Fruit fly (Drosophila melanogaster): Measurements from ENCODE around the gene CG14042.

Gene CG14042

dm6 chr2L:5052367-5052914 is 14.9 kb downstream of the CG14042 start, which contains the start of gene senju (continued):
- TF ChIP-seq CG12769 (tag; optimal IDR thresholded peaks at IDR 0.05): peak; percentile 82
- peak in 1 of 2 experiments; percentile 64 for TF ChIP-seq insv (GFP tag; optimal IDR thresholded peaks at IDR 0.05)
- peak; percentile 70 for TF ChIP-seq CG9437 (GFP tag; optimal IDR thresholded peaks at IDR 0.05)
- TF ChIP-seq Dip2 (GFP tag; IDR thresholded peaks at IDR 0.05): no peak
- peak; percentile 85 for TF ChIP-seq CG16863 (GFP tag; optimal IDR thresholded peaks at IDR 0.05)
- peak; percentile 81 for TF ChIP-seq CG31441 (GFP tag; IDR thresholded peaks at IDR 0.05)
- TF ChIP-seq CG12071 (GFP tag; optimal IDR thresholded peaks at IDR 0.05): peak; percentile 77
- peak; percentile 74 for TF ChIP-seq nom (GFP tag; optimal IDR thresholded peaks at IDR 0.05)
- peak; percentile 47; the same call in 1 of the 3 replicates for TF ChIP-seq jigr1 (GFP tag; IDR thresholded peaks at IDR 0.05)
- peak; percentile 69 for TF ChIP-seq p53 (GFP tag; optimal IDR thresholded peaks at IDR 0.05)
- TF ChIP-seq CG13287 (GFP tag; IDR thresholded peaks at IDR 0.05; ENCODE audit: partially characterized antibody): peak; percentile 69
- TF ChIP-seq unc-4 (GFP tag; IDR thresholded peaks at IDR 0.05; ENCODE audit: partially characterized antibody): peak; percentile 32; the same call in 1 of the 2 replicates
- peak; percentile 88 for TF ChIP-seq CG7786 (GFP tag; optimal IDR thresholded peaks at IDR 0.05)
- peak; percentile 50 for TF ChIP-seq Bteb2 (GFP tag; optimal IDR thresholded peaks at IDR 0.05)
- TF ChIP-seq wor (GFP tag; IDR thresholded peaks at IDR 0.05): no peak
- peak; percentile 73 for TF ChIP-seq CG3163 (GFP tag; optimal IDR thresholded peaks at IDR 0.05)
- peak; percentile 69 for TF ChIP-seq stc (GFP tag; IDR thresholded peaks at IDR 0.05)
- TF ChIP-seq Doc2 (GFP tag; IDR thresholded peaks at IDR 0.05): no peak
- TF ChIP-seq CG33557 (GFP tag; optimal IDR thresholded peaks at IDR 0.05): peak; percentile 72
- peak; percentile 78 for TF ChIP-seq dmrt99B (tag; optimal IDR thresholded peaks at IDR 0.05)
- peak; percentile 86 for TF ChIP-seq CG7556 (GFP tag; optimal IDR thresholded peaks at IDR 0.05)
- TF ChIP-seq CG15514 (GFP tag; optimal IDR thresholded peaks at IDR 0.05): peak; percentile 88
- peak; percentile 91 for TF ChIP-seq bab2 (GFP tag; optimal IDR thresholded peaks at IDR 0.05)
- TF ChIP-seq CG2120 (GFP tag; optimal IDR thresholded peaks at IDR 0.05): peak; percentile 96
- TF ChIP-seq Oli (tag; optimal IDR thresholded peaks at IDR 0.05): peak; percentile 78
- peak; percentile 64 for TF ChIP-seq CG4820 (GFP tag; optimal IDR thresholded peaks at IDR 0.05)
- TF ChIP-seq nmo (GFP tag; optimal IDR thresholded peaks at IDR 0.05): peak; percentile 65
- no peak for TF ChIP-seq CG15073 (GFP tag; optimal IDR thresholded peaks at IDR 0.05)
- peak; percentile 4 for TF ChIP-seq CG31388 (GFP tag; optimal IDR thresholded peaks at IDR 0.05)
- TF ChIP-seq slbo (GFP tag; IDR thresholded peaks at IDR 0.05): peak; percentile 83
- peak; percentile 76 for TF ChIP-seq CG12744 (GFP tag; optimal IDR thresholded peaks at IDR 0.05)
- peak; percentile 60 for TF ChIP-seq CG32772 (GFP tag; IDR thresholded peaks at IDR 0.05)
- peak; percentile 96 for TF ChIP-seq Ets65A (GFP tag)
- peak; percentile 76 for TF ChIP-seq CG43689 (GFP tag; IDR thresholded peaks at IDR 0.05)
- peak; percentile 88 for TF ChIP-seq Dad (GFP tag; optimal IDR thresholded peaks at IDR 0.05)
- TF ChIP-seq CG18599 (GFP tag; optimal IDR thresholded peaks at IDR 0.05): peak; percentile 90
- no peak for TF ChIP-seq zen2 (GFP tag; IDR thresholded peaks at IDR 0.05; ENCODE audit: partially characterized antibody)
- TF ChIP-seq hb (GFP tag; IDR thresholded peaks at IDR 0.05; ENCODE audit: partially characterized antibody): no peak
- TF ChIP-seq CG3847 (GFP tag; IDR thresholded peaks at IDR 0.05): peak; percentile 90
- peak; percentile 71 for TF ChIP-seq CG2889 (GFP tag; IDR thresholded peaks at IDR 0.05)
- TF ChIP-seq CG4404 (GFP tag; IDR thresholded peaks at IDR 0.05): peak; percentile 52
- peak; percentile 96 for TF ChIP-seq vvl (GFP tag; IDR thresholded peaks at IDR 0.05)
- peak; percentile 84 for TF ChIP-seq onecut (GFP tag; IDR thresholded peaks at IDR 0.05)
- peak in 1 of 3 experiments; percentile 8 for TF ChIP-seq Stat92E (GFP tag; optimal IDR thresholded peaks at IDR 0.05)
- peak; percentile 39 for TF ChIP-seq exex (tag; optimal IDR thresholded peaks at IDR 0.05)
- peak; percentile 69 for TF ChIP-seq CoRest (tag; optimal IDR thresholded peaks at IDR 0.05)
- TF ChIP-seq Sox102F (GFP tag; optimal IDR thresholded peaks at IDR 0.05): peak; percentile 80
- peak; percentile 72 for TF ChIP-seq CG3065 (GFP tag; optimal IDR thresholded peaks at IDR 0.05)
- TF ChIP-seq ATbp (GFP tag; optimal IDR thresholded peaks at IDR 0.05): peak; percentile 87
- TF ChIP-seq so (GFP tag; IDR thresholded peaks at IDR 0.05): peak; percentile 75; the same call in 2 of the 3 replicates
